Worm (Caenorhabditis elegans): ENCODE measurements around the gene F54D8.6.
A peak's percentile ranks its signal among the peaks of the same experiment; 100 is the strongest.

F54D8.6 gene

DNA sequence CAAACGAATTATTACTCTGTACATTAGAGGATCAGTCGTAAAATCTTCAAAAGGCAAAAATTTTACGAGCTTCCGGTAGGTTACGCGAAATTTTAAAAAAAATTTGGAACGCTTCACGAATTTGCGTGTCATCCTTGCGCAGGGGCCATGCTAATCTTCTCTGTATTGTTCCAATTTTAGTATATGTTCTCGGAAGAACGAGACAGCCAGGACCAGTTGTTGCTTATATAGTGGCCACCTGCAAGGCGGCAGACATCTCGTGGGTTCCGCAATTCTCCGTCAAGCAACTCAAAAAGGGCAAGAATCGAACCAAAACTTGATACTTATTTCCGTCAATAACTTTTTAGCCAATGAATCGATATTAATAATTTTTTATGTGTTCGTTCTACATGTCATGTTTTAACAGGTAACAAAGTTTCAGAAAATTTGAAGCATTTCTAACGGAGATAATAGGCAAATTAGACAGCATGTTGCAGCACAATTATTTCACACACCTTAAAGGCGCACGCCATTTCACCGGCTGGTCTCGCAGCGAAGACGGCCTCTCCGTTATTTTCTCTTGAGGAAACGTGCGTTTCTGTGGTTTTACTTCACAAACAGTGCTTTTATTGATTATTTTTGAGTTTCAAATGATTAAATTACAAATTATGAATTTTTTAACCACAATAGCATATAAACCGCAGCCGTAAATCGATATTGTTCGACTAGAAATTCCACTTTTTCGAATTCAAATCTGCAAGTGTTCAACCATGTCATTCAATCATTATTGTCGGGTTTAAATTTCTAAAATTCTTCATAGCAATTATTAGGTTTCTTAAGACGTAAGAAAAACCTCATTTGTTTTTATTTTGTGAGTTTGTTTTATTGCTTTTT lies 21.8 kb upstream of the F54D8.6 start (continued):
- TF ChIP-seq gei-17 (GFP tag; optimal IDR thresholded peaks at IDR 0.05) (peak; percentile 54), aptf-3 (GFP tag; IDR thresholded peaks at IDR 0.05) (peak; percentile 93), akir-1 (GFP tag; optimal IDR thresholded peaks at IDR 0.05) (no peak), fkh-3 (tag; optimal IDR thresholded peaks at IDR 0.05) (peak; percentile 92), hlh-12 (tag; optimal IDR thresholded peaks at IDR 0.05) (peak; percentile 72), mel-28 (tag; optimal IDR thresholded peaks at IDR 0.05; ENCODE audit: borderline replicate concordance) (peak; percentile 40), nfyb-1 (GFP tag; IDR thresholded peaks at IDR 0.05) (peak; percentile 94), attf-3 (GFP tag; conservative IDR thresholded peaks at IDR 0.05) (peak; percentile 52; the same call in 1 of the 2 replicates), B0261.1 (tag; optimal IDR thresholded peaks at IDR 0.05) (peak; percentile 75), nhr-120 (GFP tag; IDR thresholded peaks at IDR 0.05) (no peak), nfya-1 (tag; optimal IDR thresholded peaks at IDR 0.05; ENCODE audit: borderline replicate concordance, insufficient read depth) (no peak), T07F8.4 (tag; optimal IDR thresholded peaks at IDR 0.05) (peak; percentile 40), ztf-18 (tag; optimal IDR thresholded peaks at IDR 0.05) (peak; percentile 78), egl-18 (GFP tag; IDR thresholded peaks at IDR 0.05) (peak; percentile 78), B0019.2 (GFP tag; conservative IDR thresholded peaks at IDR 0.05) (peak; percentile 62; the same call in 1 of the 2 replicates), zim-3 (tag; optimal IDR thresholded peaks at IDR 0.05) (peak; percentile 86), attf-5 (GFP tag; optimal IDR thresholded peaks at IDR 0.05) (peak; percentile 70), lir-1 (GFP tag; conservative IDR thresholded peaks at IDR 0.05) (peak; percentile 53; the same call in 1 of the 2 replicates), sdz-38 (tag; optimal IDR thresholded peaks at IDR 0.05) (no peak), bed-2 (GFP tag; IDR thresholded peaks at IDR 0.05) (peak; percentile 75), mxl-1 (tag; optimal IDR thresholded peaks at IDR 0.05) (peak; percentile 74), hsf-1 (GFP tag; IDR thresholded peaks at IDR 0.05) (peak; percentile 81), ztf-6 (GFP tag; IDR thresholded peaks at IDR 0.05) (0 out of 2 replicates have a peak, but pooled peaks have one; percentile 65), cebp-1 (GFP tag; IDR thresholded peaks at IDR 0.05) (peak; percentile 59), cebp-1 (tag; optimal IDR thresholded peaks at IDR 0.05) (peak; percentile 83), ztf-22 (GFP tag; optimal IDR thresholded peaks at IDR 0.05) (no peak), rec-8 (tag; optimal IDR thresholded peaks at IDR 0.05) (peak; percentile 57 to 90), ceh-27 (GFP tag; optimal IDR thresholded peaks at IDR 0.05) (peak; percentile 65), hmg-20 (GFP tag; IDR thresholded peaks at IDR 0.05) (peak; percentile 49; the same call in 1 of the 2 replicates), Y95B8A.8 (GFP tag; IDR thresholded peaks at IDR 0.05) (peak; percentile 90), lag-1 (GFP tag; IDR thresholded peaks at IDR 0.05) (no peak), unc-62 (GFP tag; optimal IDR thresholded peaks at IDR 0.05) (no peak), C17E4.6 (GFP tag; IDR thresholded peaks at IDR 0.05) (peak; percentile 81), C06A6.2 (GFP tag; conservative IDR thresholded peaks at IDR 0.05) (peak; percentile 74), sptf-2 (GFP tag; optimal IDR thresholded peaks at IDR 0.05) (peak; percentile 42), unc-130 (GFP tag; optimal IDR thresholded peaks at IDR 0.05) (peak; percentile 79), Y79H2A.3 (GFP tag; conservative IDR thresholded peaks at IDR 0.05) (0 out of 2 replicates have a peak, but pooled peaks have one; percentile 35), somi-1 (GFP tag; optimal IDR thresholded peaks at IDR 0.05) (peak; percentile 39), xnd-1 (tag; optimal IDR thresholded peaks at IDR 0.05) (peak; percentile 63), Y53F4B.3 (GFP tag; IDR thresholded peaks at IDR 0.05) (peak; percentile 87), mcd-1 (GFP tag; IDR thresholded peaks at IDR 0.05) (peak; percentile 87), tbx-9 (tag; optimal IDR thresholded peaks at IDR 0.05; ENCODE audit: borderline replicate concordance) (no peak), ceh-40 (GFP tag; IDR thresholded peaks at IDR 0.05) (peak; percentile 87; the same call in 1 of the 2 replicates), bed-1 (GFP tag; IDR thresholded peaks at IDR 0.05) (peak; percentile 96), F37B4.10 (GFP tag; IDR thresholded peaks at IDR 0.05) (0 out of 2 replicates have a peak, but pooled peaks have one; percentile 73), Y56A3A.18 (GFP tag; IDR thresholded peaks at IDR 0.05) (peak; percentile 83)
